Worm (Caenorhabditis elegans) whole organism, L4 larva: ENCODE results near the gene D2024.18.

Experiments
- F37D6.2 ChIP-seq: sonication (generic microtip); optimal IDR thresholded peaks from 2 replicates; lab custom pipeline; 2016; ENCODE audit warnings: mild to moderate bottlenecking, missing genetic modification characterization, missing compliant biosample characterization
- F44E2.7 ChIP-seq: fragments of 200-800 bp; sonication (Bioruptor generic); IDR thresholded peaks from 2 replicates; pipeline ENCODE4 v2.1.2; 2022; ENCODE audit warnings: missing genetic modification characterization, missing compliant biosample characterization
- F49E8.2 ChIP-seq: sonication (generic microtip); optimal IDR thresholded peaks from 2 replicates; lab custom pipeline; 2016; ENCODE audit warnings: missing compliant biosample characterization, mild to moderate bottlenecking, missing genetic modification characterization, borderline replicate concordance
- R02D3.7 ChIP-seq: fragments of 150-350 bp; sonication (generic microtip); optimal IDR thresholded peaks from 3 replicates; lab custom pipeline; 2014; ENCODE audit warnings: missing biosample characterization, missing genetic modification characterization
- T20F7.1 ChIP-seq: fragments of 200-800 bp; sonication (Bioruptor generic); optimal IDR thresholded peaks from 2 replicates; lab custom pipeline; 2018; ENCODE audit warnings: mild to moderate bottlenecking, missing genetic modification characterization, missing compliant biosample characterization
- T26A8.4 ChIP-seq: fragments of 200-800 bp; sonication (Bioruptor generic); IDR thresholded peaks from 2 replicates; pipeline ENCODE4 v1.3.6; 2022; ENCODE audit warnings: missing genetic modification characterization, missing compliant biosample characterization
- ZK546.5 ChIP-seq, 2 experiments: sonication (generic microtip); optimal IDR thresholded peaks; 2 replicates each; lab custom pipeline; 2017; ENCODE audit warnings: missing biosample characterization in 2 of 2, missing genetic modification characterization in 2 of 2
- aha-1 ChIP-seq: fragments of 150-350 bp; peaks from one replicate; lab custom pipeline; 2014; ENCODE audit warnings: missing biosample characterization, missing genetic modification characterization
- arid-1 ChIP-seq: fragments of 200-800 bp; sonication (Bioruptor generic); conservative IDR thresholded peaks from 2 replicates; pipeline ENCODE4 v1.3.6; 2022; ENCODE audit warnings: missing genetic modification reagents, missing genetic modification characterization, missing compliant biosample characterization
- ceh-20 ChIP-seq: fragments of 200-800 bp; sonication (Bioruptor generic); IDR thresholded peaks from 2 replicates; pipeline ENCODE4 v1.3.6; 2022; ENCODE audit warnings: missing genetic modification reagents, missing genetic modification characterization, missing compliant biosample characterization
- ceh-28 ChIP-seq: fragments of 150-350 bp; optimal IDR thresholded peaks from 2 replicates; lab custom pipeline; 2014; ENCODE audit warnings: missing biosample characterization, missing genetic modification reagents, missing genetic modification characterization
- ceh-32 ChIP-seq: sonication (generic microtip); optimal IDR thresholded peaks from 2 replicates; lab custom pipeline; 2016; ENCODE audit warnings: mild to moderate bottlenecking, missing genetic modification characterization, missing compliant biosample characterization; ENCODE audit not compliant: poor library complexity
- ceh-82 ChIP-seq: sonication (generic microtip); optimal IDR thresholded peaks from 2 replicates; lab custom pipeline; 2017; ENCODE audit warnings: missing biosample characterization, missing genetic modification characterization
- daf-12 ChIP-seq: fragments of 150-350 bp; optimal IDR thresholded peaks from 2 replicates; lab custom pipeline; 2014; ENCODE audit warnings: missing biosample characterization, missing genetic modification reagents, missing genetic modification characterization
- daf-16 ChIP-seq, 3 experiments: sonication (generic microtip); optimal IDR thresholded peaks; 2 replicates each; lab custom pipeline; 2016 to 2017; ENCODE audit warnings: missing genetic modification characterization in 3 of 3, missing genetic modification reagents in 3 of 3, mild to moderate bottlenecking in 2 of 3, missing compliant biosample characterization in 2 of 3, missing biosample characterization in 1 of 3, moderate library complexity in 1 of 3
- daf-19 ChIP-seq: fragments of 200-800 bp; sonication (Bioruptor generic); conservative IDR thresholded peaks from 2 replicates; pipeline ENCODE4 v1.3.6; 2022; ENCODE audit warnings: missing genetic modification characterization, missing compliant biosample characterization
- daf-8 ChIP-seq: fragments of 200-800 bp; sonication (Bioruptor generic); IDR thresholded peaks from 2 replicates; pipeline ENCODE4 v1.3.6; 2022; ENCODE audit warnings: missing genetic modification characterization, missing compliant biosample characterization
- dmd-6 ChIP-seq: fragments of 200-800 bp; sonication (Bioruptor generic); IDR thresholded peaks from 2 replicates; pipeline ENCODE4 v1.3.6; 2022; ENCODE audit warnings: missing genetic modification reagents, missing genetic modification characterization, missing compliant biosample characterization
- duxl-1 ChIP-seq: sonication (generic microtip); optimal IDR thresholded peaks from 2 replicates; lab custom pipeline; 2016; ENCODE audit warnings: mild to moderate bottlenecking, missing genetic modification characterization, moderate library complexity, missing compliant biosample characterization; ENCODE audit not compliant: poor library complexity
- egl-27 ChIP-seq: sonication (generic microtip); optimal IDR thresholded peaks from 3 replicates; lab custom pipeline; 2017; ENCODE audit warnings: missing biosample characterization, missing genetic modification reagents, missing genetic modification characterization
- egl-43 ChIP-seq: fragments of 200-800 bp; sonication (Bioruptor generic); IDR thresholded peaks from 2 replicates; pipeline ENCODE4 v1.3.6; 2022; ENCODE audit warnings: missing genetic modification reagents, missing genetic modification characterization, missing compliant biosample characterization
- hlh-11 ChIP-seq: fragments of 200-800 bp; sonication (Bioruptor generic); optimal IDR thresholded peaks from 2 replicates; lab custom pipeline; 2018; ENCODE audit warnings: mild to moderate bottlenecking, missing genetic modification characterization, missing compliant biosample characterization
- hmg-1.1 ChIP-seq: fragments of 200-800 bp; sonication (Bioruptor generic); IDR thresholded peaks from 2 replicates; pipeline ENCODE4 v1.3.6; 2022; ENCODE audit warnings: missing genetic modification reagents, missing genetic modification characterization, missing compliant biosample characterization
- lim-7 ChIP-seq: fragments of 200-800 bp; sonication (Bioruptor generic); IDR thresholded peaks from 2 replicates; pipeline ENCODE4 v1.3.6; 2022; ENCODE audit warnings: missing genetic modification characterization, missing compliant biosample characterization
- lin-1 ChIP-seq: fragments of 200-800 bp; sonication (Bioruptor generic); IDR thresholded peaks from 2 replicates; pipeline ENCODE4 v1.3.6; 2022; ENCODE audit warnings: missing genetic modification reagents, missing genetic modification characterization, missing compliant biosample characterization
- lir-3 ChIP-seq: sonication (generic microtip); optimal IDR thresholded peaks from 2 replicates; lab custom pipeline; 2016; ENCODE audit warnings: mild to moderate bottlenecking, missing genetic modification characterization, missing compliant biosample characterization
- lsy-2 ChIP-seq, 2 experiments: fragments of 150-350 bp in 1 of 2; sonication (generic microtip) in 1 of 2; optimal IDR thresholded peaks; 2 replicates each; lab custom pipeline; 2014 to 2017; ENCODE audit warnings: missing biosample characterization in 2 of 2, missing genetic modification characterization in 2 of 2
- madf-9 ChIP-seq: fragments of 200-800 bp; sonication (Bioruptor generic); conservative IDR thresholded peaks from 2 replicates; pipeline ENCODE4 v1.3.6; 2022; ENCODE audit warnings: missing genetic modification reagents, missing genetic modification characterization, missing compliant biosample characterization
- mep-1 ChIP-seq: fragments of 150-350 bp; sonication (generic microtip); optimal IDR thresholded peaks from 3 replicates; lab custom pipeline; 2014; ENCODE audit warnings: missing biosample characterization, missing genetic modification characterization
- mxl-2 ChIP-seq: fragments of 200-800 bp; sonication (Bioruptor generic); conservative IDR thresholded peaks from 2 replicates; pipeline ENCODE4 v1.3.6; 2022; ENCODE audit warnings: missing genetic modification reagents, missing genetic modification characterization, missing compliant biosample characterization
- mxl-3 ChIP-seq: fragments of 200-800 bp; sonication (Bioruptor generic); optimal IDR thresholded peaks from 2 replicates; lab custom pipeline; 2018; ENCODE audit warnings: mild to moderate bottlenecking, missing genetic modification characterization, missing compliant biosample characterization
- nhr-10 ChIP-seq: fragments of 150-350 bp; optimal IDR thresholded peaks from 2 replicates; lab custom pipeline; 2014; ENCODE audit warnings: missing biosample characterization, missing genetic modification characterization
- nhr-111 ChIP-seq: fragments of 200-800 bp; sonication (Bioruptor generic); optimal IDR thresholded peaks from 2 replicates; lab custom pipeline; 2018; ENCODE audit warnings: mild to moderate bottlenecking, missing genetic modification characterization, missing compliant biosample characterization
- nhr-25 ChIP-seq: sonication (generic microtip); optimal IDR thresholded peaks from 2 replicates; lab custom pipeline; 2017; ENCODE audit warnings: missing genetic modification characterization, mild to moderate bottlenecking, missing compliant biosample characterization, antibody characterized with exemption, moderate library complexity, borderline replicate concordance; ENCODE audit not compliant: insufficient read depth
- nhr-28 ChIP-seq: fragments of 150-350 bp; optimal IDR thresholded peaks from 2 replicates; lab custom pipeline; 2014; ENCODE audit warnings: missing biosample characterization, missing genetic modification characterization
- pqm-1 ChIP-seq: sonication (generic microtip); optimal IDR thresholded peaks from 2 replicates; lab custom pipeline; 2017; ENCODE audit warnings: missing biosample characterization, missing genetic modification characterization
- rbr-2 ChIP-seq: sonication (generic microtip); optimal IDR thresholded peaks from 2 replicates; lab custom pipeline; 2016; ENCODE audit warnings: missing genotype, missing genetic modification characterization, missing compliant biosample characterization
- saeg-2 ChIP-seq: fragments of 200-800 bp; sonication (Bioruptor generic); IDR thresholded peaks from 2 replicates; pipeline ENCODE4 v1.3.6; 2022; ENCODE audit warnings: missing genetic modification reagents, missing genetic modification characterization, missing compliant biosample characterization
- unc-130 ChIP-seq: sonication (generic microtip); optimal IDR thresholded peaks from 2 replicates; lab custom pipeline; 2016; ENCODE audit warnings: missing genetic modification reagents, missing genetic modification characterization, missing compliant biosample characterization
- unc-39 ChIP-seq: sonication (generic microtip); optimal IDR thresholded peaks from 2 replicates; lab custom pipeline; 2017; ENCODE audit warnings: missing biosample characterization, missing genetic modification characterization
- unc-62 ChIP-seq, 3 experiments: fragments of 150-350 bp in 1 of 3; sonication (generic microtip); optimal IDR thresholded peaks in 2 of 3; peaks in 1 of 3; 1 replicate in 1 of 3; 2 replicates in 2 of 3; lab custom pipeline; 2014 to 2017; ENCODE audit warnings: missing biosample characterization in 3 of 3, missing genetic modification characterization in 3 of 3, missing genetic modification reagents in 3 of 3, missing genotype in 1 of 3
- zfp-3 ChIP-seq: fragments of 200-800 bp; sonication (Bioruptor generic); conservative IDR thresholded peaks from 2 replicates; pipeline ENCODE4 v1.3.6; 2022; ENCODE audit warnings: missing genetic modification reagents, missing genetic modification characterization, missing compliant biosample characterization
- zip-11 ChIP-seq: fragments of 200-800 bp; sonication (Bioruptor generic); IDR thresholded peaks from 2 replicates; pipeline ENCODE4 v1.3.6; 2022; ENCODE audit warnings: missing genetic modification characterization, missing compliant biosample characterization
- zip-2 ChIP-seq: fragments of 150-350 bp; optimal IDR thresholded peaks from 2 replicates; lab custom pipeline; 2014; ENCODE audit warnings: missing biosample characterization, missing genetic modification characterization
- ztf-7 ChIP-seq: fragments of 150-350 bp; optimal IDR thresholded peaks from 2 replicates; lab custom pipeline; 2014; ENCODE audit warnings: missing biosample characterization, missing genetic modification characterization

D2024.18 gene

DNA sequence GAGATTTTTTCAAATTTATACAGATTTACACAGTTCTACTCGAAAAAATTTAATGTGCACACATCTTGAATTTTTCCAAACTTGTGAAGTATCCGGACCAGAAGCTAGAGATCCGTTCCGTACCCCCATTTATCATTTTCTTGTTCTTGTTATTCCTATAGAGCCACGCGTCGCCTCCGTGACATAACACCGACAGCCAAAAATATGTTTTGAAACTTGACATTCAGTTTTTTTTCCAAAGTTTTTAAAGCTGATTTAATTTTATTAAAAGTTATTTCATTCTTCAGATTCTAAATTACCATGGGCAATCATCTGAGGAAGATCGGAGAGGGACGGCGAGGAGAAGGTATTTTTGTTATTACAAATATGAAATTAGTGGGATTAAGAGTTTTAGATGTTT lies at the start of gene D2024.18:
TSS of gene D2024.18 (plus strand) at position 301 of the 400 bp plus-strand sequence.
- TF ChIP-seq daf-12 (tag; lab: Kevin White, UChicago) (no peak), lim-7 (GFP tag; lab: Robert Waterston, UW) (no peak), mep-1 (tag; lab: Kevin White, UChicago) (no peak), lin-1 (no peak), zip-11 (GFP tag; lab: Robert Waterston, UW) (no peak), nhr-111 (no peak), egl-27 (tag; lab: Kevin White, UChicago) (no peak), dmd-6 (no peak), egl-43 (no peak), ceh-32 (no peak), F49E8.2 (tag; lab: Kevin White, UChicago) (no peak), unc-62 (GFP tag; optimal IDR thresholded peaks at IDR 0.05 in 1 of 2; lab: Kevin White, UChicago) (no peak), unc-62 (tag; optimal IDR thresholded peaks at IDR 0.05; lab: Kevin White, UChicago) (no peak)

- TF ChIP-seq pqm-1 = no peak
- TF ChIP-seq saeg-2 = no peak
- no peak for TF ChIP-seq T26A8.4 (GFP tag; lab: Robert Waterston, UW)
- no peak for TF ChIP-seq aha-1 (tag; lab: Kevin White, UChicago)
- no peak for TF ChIP-seq ZK546.5 (tag; optimal IDR thresholded peaks at IDR 0.05; lab: Kevin White, UChicago)
These were observed 46.6 kb upstream of the D2024.18 start, which contains the start of gene R13A1.3 for ce11 chrIV:7203696-7204095. R13A1.3 (plus strand) TSS chrIV:7203996.

DNA sequence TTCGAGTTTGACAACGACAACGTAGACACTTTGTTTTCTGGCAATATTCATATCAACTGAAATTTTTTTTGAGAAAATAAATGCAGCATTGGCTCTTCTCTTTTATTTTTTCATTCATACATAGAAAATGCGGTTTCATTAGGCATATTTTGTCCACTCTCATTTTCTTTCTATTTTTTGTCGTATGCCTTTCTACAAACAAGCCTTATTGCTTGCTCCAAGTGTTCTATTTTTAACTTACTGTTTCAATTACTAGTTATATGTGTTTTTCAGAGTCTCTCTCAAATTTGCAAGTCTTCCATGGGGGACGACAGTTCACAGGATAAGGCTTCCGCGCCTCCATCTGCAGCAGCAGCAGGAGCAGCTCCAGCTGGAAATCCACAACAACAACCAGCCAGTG lies 44.3 kb upstream of the D2024.18 start, which contains the start of gene kcc-1:
TSS of gene kcc-1 (plus strand) at position 301 of the 400 bp plus-strand sequence.
- TF ChIP-seq hmg-1.1 (GFP tag; lab: Robert Waterston, UW) (no peak), unc-130 (GFP tag; lab: Kevin White, UChicago) (no peak), nhr-28 (tag; lab: Kevin White, UChicago) (no peak), ztf-7 (tag; lab: Kevin White, UChicago) (no peak), madf-9 (no peak), R02D3.7 (tag; lab: Kevin White, UChicago) (no peak), daf-19 (GFP tag; lab: Robert Waterston, UW) (no peak), mxl-3 (GFP tag; lab: Kevin White, UChicago) (no peak), lsy-2 (tag; optimal IDR thresholded peaks at IDR 0.05; lab: Kevin White, UChicago) (no peak), T20F7.1 (GFP tag; lab: Kevin White, UChicago) (no peak), mep-1 (tag; lab: Kevin White, UChicago) (no peak), nhr-10 (tag; lab: Kevin White, UChicago) (no peak), lir-3 (no peak), unc-39 (tag; lab: Kevin White, UChicago) (no peak), daf-8 (GFP tag; lab: Robert Waterston, UW) (no peak), arid-1 (no peak), zip-2 (tag; lab: Kevin White, UChicago) (no peak)

- no peak for TF ChIP-seq rbr-2 (tag; lab: Kevin White, UChicago)
- TF ChIP-seq zfp-3 = no peak
- no peak for TF ChIP-seq ceh-82 (tag; lab: Kevin White, UChicago)
- no peak for TF ChIP-seq ZK546.5 (tag; optimal IDR thresholded peaks at IDR 0.05; lab: Kevin White, UChicago)
- no peak for TF ChIP-seq nhr-25
- TF ChIP-seq F44E2.7 (GFP tag; lab: Robert Waterston, UW) = no peak
- no peak for TF ChIP-seq dmd-6
- TF ChIP-seq mxl-2 (GFP tag; lab: Robert Waterston, UW) = no peak
- TF ChIP-seq ceh-28 (tag; lab: Kevin White, UChicago) = no peak
- no peak for TF ChIP-seq ztf-7 (tag; lab: Kevin White, UChicago)
- no peak for TF ChIP-seq T20F7.1 (GFP tag; lab: Kevin White, UChicago)
- no peak for TF ChIP-seq daf-16 (GFP tag; optimal IDR thresholded peaks at IDR 0.05; lab: Kevin White, UChicago)
- no peak for TF ChIP-seq daf-16 (tag; optimal IDR thresholded peaks at IDR 0.05; lab: Kevin White, UChicago)
- no peak for TF ChIP-seq duxl-1
- no peak for TF ChIP-seq hlh-11 (tag; lab: Kevin White, UChicago)
- TF ChIP-seq F37D6.2 (tag; lab: Kevin White, UChicago) = no peak
- TF ChIP-seq ceh-20 = no peak
These were observed 41.3 kb upstream of the D2024.18 start for ce11 chrIV:7208961-7209360.
